Worm (Caenorhabditis elegans): ENCODE data around the gene idpp-1.

DNA sequence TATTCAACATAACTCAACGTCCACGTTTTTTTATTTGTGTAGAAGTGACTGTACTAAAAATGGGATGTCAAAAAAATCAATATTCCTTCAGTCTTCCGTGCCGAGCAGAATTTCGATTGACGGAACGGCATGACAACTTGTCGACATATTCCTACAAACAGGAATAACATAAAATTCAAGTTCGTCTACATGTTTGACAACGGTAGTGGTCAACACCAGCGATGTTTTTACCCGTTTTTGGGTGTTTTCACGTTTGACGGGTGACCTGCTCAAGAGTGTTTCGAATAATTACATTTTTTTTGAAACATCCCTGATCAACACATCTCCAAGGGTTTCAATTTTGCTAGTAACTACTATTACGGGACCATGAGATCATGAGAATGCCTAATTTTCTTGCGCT is 48.5 kb upstream of the idpp-1 start, which contains the start of gene W02B3.7:
- TF ChIP-seq K09A11.1 (tag; optimal IDR thresholded peaks at IDR 0.05; ENCODE audit: insufficient read depth) (no peak), ets-4 (tag; optimal IDR thresholded peaks at IDR 0.05) (no peak), ceh-22 (tag; optimal IDR thresholded peaks at IDR 0.05) (no peak), ama-1 (optimal IDR thresholded peaks at IDR 0.05) (no peak), pros-1 (tag; optimal IDR thresholded peaks at IDR 0.05) (no peak), hlh-13 (GFP tag; optimal IDR thresholded peaks at IDR 0.05) (no peak), C08G9.2 (tag; optimal IDR thresholded peaks at IDR 0.05) (no peak), elt-4 (tag; optimal IDR thresholded peaks at IDR 0.05) (no peak), F13H6.1 (tag; optimal IDR thresholded peaks at IDR 0.05) (no peak), eyg-1 (tag; optimal IDR thresholded peaks at IDR 0.05) (no peak), sox-4 (tag; optimal IDR thresholded peaks at IDR 0.05) (no peak), fax-1 (tag; optimal IDR thresholded peaks at IDR 0.05) (no peak), tbx-2 (tag; optimal IDR thresholded peaks at IDR 0.05) (no peak), lim-6 (tag; optimal IDR thresholded peaks at IDR 0.05) (no peak)
